Worm (Caenorhabditis elegans) whole organism, L4 larva: Measurements from ENCODE around the gene ZC84.6.

ENCODE experiments used
- D1046.2 ChIP-seq: fragments of 200-800 bp; sonication (Bioruptor generic); IDR thresholded peaks from 2 replicates; pipeline ENCODE4 v1.3.6; 2022; ENCODE audit warnings: missing genetic modification characterization, missing compliant biosample characterization
- T20F7.1 ChIP-seq: fragments of 200-800 bp; sonication (Bioruptor generic); optimal IDR thresholded peaks from 2 replicates; lab custom pipeline; 2018; ENCODE audit warnings: mild to moderate bottlenecking, missing genetic modification characterization, missing compliant biosample characterization
- T26A8.4 ChIP-seq: fragments of 200-800 bp; sonication (Bioruptor generic); IDR thresholded peaks from 2 replicates; pipeline ENCODE4 v1.3.6; 2022; ENCODE audit warnings: missing genetic modification characterization, missing compliant biosample characterization
- Y75B8A.6 ChIP-seq: fragments of 200-800 bp; sonication (Bioruptor generic); IDR thresholded peaks from 2 replicates; pipeline ENCODE4 v1.3.6; 2022; ENCODE audit warnings: missing genetic modification reagents, missing genetic modification characterization, missing compliant biosample characterization
- ZK337.2 ChIP-seq: fragments of 200-800 bp; sonication (Bioruptor generic); IDR thresholded peaks from 2 replicates; pipeline ENCODE4 v1.3.6; 2022; ENCODE audit warnings: missing genetic modification reagents, missing genetic modification characterization, missing compliant biosample characterization
- ZK546.5 ChIP-seq, 2 experiments: sonication (generic microtip); optimal IDR thresholded peaks; 2 replicates each; lab custom pipeline; 2017; ENCODE audit warnings: missing biosample characterization in 2 of 2, missing genetic modification characterization in 2 of 2
- aha-1 ChIP-seq: fragments of 150-350 bp; peaks from one replicate; lab custom pipeline; 2014; ENCODE audit warnings: missing biosample characterization, missing genetic modification characterization
- ceh-82 ChIP-seq: sonication (generic microtip); optimal IDR thresholded peaks from 2 replicates; lab custom pipeline; 2017; ENCODE audit warnings: missing biosample characterization, missing genetic modification characterization
- ces-1 ChIP-seq: fragments of 150-350 bp; sonication (generic microtip); optimal IDR thresholded peaks from 4 replicates; lab custom pipeline; 2014; ENCODE audit warnings: missing biosample characterization, missing genetic modification reagents, missing genetic modification characterization
- duxl-1 ChIP-seq: sonication (generic microtip); optimal IDR thresholded peaks from 2 replicates; lab custom pipeline; 2016; ENCODE audit warnings: mild to moderate bottlenecking, missing genetic modification characterization, moderate library complexity, missing compliant biosample characterization; ENCODE audit not compliant: poor library complexity
- dve-1 ChIP-seq: sonication (generic microtip); optimal IDR thresholded peaks from 2 replicates; lab custom pipeline; 2017; ENCODE audit warnings: antibody characterized with exemption, mild to moderate bottlenecking, missing genetic modification characterization, missing compliant biosample characterization; ENCODE audit not compliant: insufficient read depth
- hmg-1.1 ChIP-seq: fragments of 200-800 bp; sonication (Bioruptor generic); IDR thresholded peaks from 2 replicates; pipeline ENCODE4 v1.3.6; 2022; ENCODE audit warnings: missing genetic modification reagents, missing genetic modification characterization, missing compliant biosample characterization
- lin-38 ChIP-seq: fragments of 200-800 bp; sonication (Bioruptor generic); IDR thresholded peaks from 2 replicates; pipeline ENCODE4 v1.3.6; 2022; ENCODE audit warnings: missing genetic modification reagents, missing genetic modification characterization, missing compliant biosample characterization
- lir-3 ChIP-seq: sonication (generic microtip); optimal IDR thresholded peaks from 2 replicates; lab custom pipeline; 2016; ENCODE audit warnings: mild to moderate bottlenecking, missing genetic modification characterization, missing compliant biosample characterization
- mdt-29 ChIP-seq: fragments of 200-800 bp; sonication (Bioruptor generic); IDR thresholded peaks from 2 replicates; pipeline ENCODE4 v1.3.6; 2022; ENCODE audit warnings: missing genetic modification reagents, missing genetic modification characterization, missing compliant biosample characterization
- mes-2 ChIP-seq: sonication (generic microtip); optimal IDR thresholded peaks from 2 replicates; lab custom pipeline; 2016; ENCODE audit warnings: missing genotype, mild to moderate bottlenecking, missing genetic modification characterization, missing compliant biosample characterization; ENCODE audit not compliant: poor library complexity, severe bottlenecking
- nhr-237 ChIP-seq: sonication (generic microtip); optimal IDR thresholded peaks from 2 replicates; lab custom pipeline; 2017; ENCODE audit warnings: missing biosample characterization, missing genetic modification characterization
- nhr-28 ChIP-seq: fragments of 150-350 bp; optimal IDR thresholded peaks from 2 replicates; lab custom pipeline; 2014; ENCODE audit warnings: missing biosample characterization, missing genetic modification characterization
- nhr-41 ChIP-seq: fragments of 200-800 bp; sonication (Bioruptor generic); IDR thresholded peaks from 2 replicates; pipeline ENCODE4 v1.3.6; 2022; ENCODE audit warnings: missing genetic modification reagents, missing genetic modification characterization, missing compliant biosample characterization
- nhr-77 ChIP-seq: fragments of 150-350 bp; optimal IDR thresholded peaks from 2 replicates; lab custom pipeline; 2014; ENCODE audit warnings: missing biosample characterization, missing genetic modification characterization
- set-16 ChIP-seq: fragments of 200-800 bp; sonication (Bioruptor generic); IDR thresholded peaks from 2 replicates; pipeline ENCODE4 v1.3.6; 2022; ENCODE audit warnings: missing genetic modification reagents, missing genetic modification characterization, missing compliant biosample characterization
- skn-1 ChIP-seq: fragments of 150-350 bp; optimal IDR thresholded peaks from 2 replicates; lab custom pipeline; 2014; ENCODE audit warnings: missing biosample characterization, missing genetic modification characterization
- unc-62 ChIP-seq, 3 experiments: fragments of 150-350 bp in 1 of 3; sonication (generic microtip); optimal IDR thresholded peaks in 2 of 3; peaks in 1 of 3; 1 replicate in 1 of 3; 2 replicates in 2 of 3; lab custom pipeline; 2014 to 2017; ENCODE audit warnings: missing biosample characterization in 3 of 3, missing genetic modification characterization in 3 of 3, missing genetic modification reagents in 3 of 3, missing genotype in 1 of 3
- zfp-3 ChIP-seq: fragments of 200-800 bp; sonication (Bioruptor generic); conservative IDR thresholded peaks from 2 replicates; pipeline ENCODE4 v1.3.6; 2022; ENCODE audit warnings: missing genetic modification reagents, missing genetic modification characterization, missing compliant biosample characterization
- zip-11 ChIP-seq: fragments of 200-800 bp; sonication (Bioruptor generic); IDR thresholded peaks from 2 replicates; pipeline ENCODE4 v1.3.6; 2022; ENCODE audit warnings: missing genetic modification characterization, missing compliant biosample characterization
- zip-2 ChIP-seq: fragments of 150-350 bp; optimal IDR thresholded peaks from 2 replicates; lab custom pipeline; 2014; ENCODE audit warnings: missing biosample characterization, missing genetic modification characterization
- ztf-7 ChIP-seq: fragments of 150-350 bp; optimal IDR thresholded peaks from 2 replicates; lab custom pipeline; 2014; ENCODE audit warnings: missing biosample characterization, missing genetic modification characterization

The ZC84.6 gene

ce11 chrIII:9173239-9173638 lies 26.3 kb downstream of the ZC84.6 start:
- no peak for TF ChIP-seq skn-1 (tag; lab: Kevin White, UChicago)
- peak; percentile 36 for TF ChIP-seq aha-1 (tag; lab: Kevin White, UChicago)
- TF ChIP-seq hmg-1.1 (GFP tag; lab: Robert Waterston, UW) = no peak
- TF ChIP-seq T20F7.1 (GFP tag; lab: Kevin White, UChicago) = no peak
- peak; percentile 33 for TF ChIP-seq nhr-28 (tag; lab: Kevin White, UChicago)
- no peak for TF ChIP-seq ZK337.2 (GFP tag; lab: Robert Waterston, UW)
- TF ChIP-seq lin-38 (GFP tag; lab: Robert Waterston, UW) = no peak

DNA sequence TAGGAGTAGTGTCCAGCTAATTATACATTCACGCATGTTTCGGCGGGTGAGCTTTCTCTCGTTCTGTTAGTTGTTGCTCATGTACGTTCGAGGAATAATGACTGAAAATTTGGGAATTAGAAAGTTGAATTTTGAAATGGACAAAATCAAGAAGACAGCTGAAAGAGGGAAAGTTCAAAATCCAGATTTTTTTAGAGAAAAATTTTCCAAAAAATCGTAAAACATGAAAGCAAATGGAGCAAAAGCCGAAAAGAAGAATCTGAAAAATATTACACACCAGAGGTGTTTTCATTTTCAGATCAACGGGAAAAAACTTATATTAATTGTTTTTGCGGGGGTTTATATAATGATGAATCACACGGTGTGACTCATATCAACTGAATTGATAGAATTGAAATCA lies 26.8 kb downstream of the ZC84.6 start, which contains the start of gene ina-1:
TSS of gene ina-1 (minus strand) at position 101 of the 400 bp plus-strand sequence.
- no peak for TF ChIP-seq Y75B8A.6 (GFP tag; lab: Robert Waterston, UW)
- TF ChIP-seq T26A8.4 (GFP tag; lab: Robert Waterston, UW) = no peak
- peak in 1 of 2 experiments; percentile 27 for TF ChIP-seq unc-62 (GFP tag; optimal IDR thresholded peaks at IDR 0.05 in 1 of 2; lab: Kevin White, UChicago)
- no peak for TF ChIP-seq unc-62 (tag; optimal IDR thresholded peaks at IDR 0.05; lab: Kevin White, UChicago)

- TF ChIP-seq hmg-1.1 (GFP tag; lab: Robert Waterston, UW) (no peak), aha-1 (tag; lab: Kevin White, UChicago) (peak; percentile 58), nhr-41 (no peak), mdt-29 (GFP tag; lab: Robert Waterston, UW) (no peak), nhr-237 (tag; lab: Kevin White, UChicago) (no peak), ZK546.5 (tag; optimal IDR thresholded peaks at IDR 0.05; lab: Kevin White, UChicago) (no peak), lir-3 (tag; lab: Kevin White, UChicago) (no peak)
Observed at ce11 chrIII:9162634-9163118, 36.8 kb downstream of the ZC84.6 start, which contains the start of gene dgk-3. Gene dgk-3 (plus strand): TSS chrIII:9163068.

DNA sequence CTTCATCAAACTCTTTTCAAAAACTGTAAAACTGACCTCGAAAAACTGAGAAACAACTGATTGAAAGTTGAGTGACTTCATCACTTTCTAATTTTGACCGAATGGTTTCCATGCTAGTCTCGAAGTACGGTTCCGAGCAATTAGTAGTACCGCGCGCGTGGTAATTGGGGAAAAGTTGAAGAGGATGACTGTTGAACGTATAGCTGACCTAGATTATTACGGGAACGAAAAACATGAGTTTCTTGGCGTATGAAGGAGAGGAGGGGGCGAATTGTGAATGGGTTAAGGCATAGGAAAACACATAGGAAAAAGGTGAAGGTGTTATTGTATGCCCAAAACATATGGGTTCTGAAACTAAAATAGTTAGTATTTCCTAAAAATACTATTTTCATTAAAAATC lies 38.0 kb downstream of the ZC84.6 start, which contains the start of gene ptr-9:
TSS of gene ptr-9 (minus strand) at position 101 of the 400 bp plus-strand sequence.
- no peak for TF ChIP-seq mes-2 (tag; lab: Kevin White, UChicago)
- peak in 1 of 2 experiments; percentile 39 for TF ChIP-seq unc-62 (GFP tag; optimal IDR thresholded peaks at IDR 0.05 in 1 of 2; lab: Kevin White, UChicago)
- no peak for TF ChIP-seq unc-62 (tag; optimal IDR thresholded peaks at IDR 0.05; lab: Kevin White, UChicago)

ce11 chrIII:9154766-9155165 lies 44.7 kb downstream of the ZC84.6 start, which contains the start of gene irld-34:
Gene irld-34 (plus strand): TSS chrIII:9155066.
- TF ChIP-seq zip-2 (tag; lab: Kevin White, UChicago) = no peak

DNA sequence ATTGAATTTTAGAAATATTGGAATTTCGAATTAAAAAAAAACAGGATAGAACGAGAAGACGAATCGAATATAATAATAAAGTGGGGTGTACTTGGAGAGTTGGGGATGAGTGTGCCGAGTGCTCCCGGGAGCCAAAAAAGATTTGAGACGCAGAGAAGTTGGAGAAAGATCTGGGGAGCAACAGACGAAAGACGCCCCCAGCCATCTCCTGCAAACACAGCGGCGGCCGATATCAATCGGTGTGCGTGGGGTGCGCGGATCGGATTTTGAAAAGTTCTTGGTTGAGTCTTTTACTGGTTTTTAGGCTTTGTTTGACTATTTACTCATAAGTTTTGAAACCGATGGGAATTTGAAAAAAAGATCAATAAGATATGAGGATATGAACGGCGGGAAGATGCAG lies 45.7 kb downstream of the ZC84.6 start, which contains the start of gene nhl-1:
TSS of gene nhl-1 (minus strand) at position 101 of the 400 bp plus-strand sequence.
- TF ChIP-seq Y75B8A.6 (GFP tag; lab: Robert Waterston, UW) (no peak), dve-1 (tag; lab: Kevin White, UChicago) (no peak), set-16 (GFP tag; lab: Robert Waterston, UW) (no peak; the same call in 1 of the 2 replicates), ces-1 (GFP tag; lab: Kevin White, UChicago) (no peak), aha-1 (tag; lab: Kevin White, UChicago) (no peak), zip-11 (GFP tag; lab: Robert Waterston, UW) (no peak), ztf-7 (tag; lab: Kevin White, UChicago) (no peak), duxl-1 (tag; lab: Kevin White, UChicago) (no peak), ceh-82 (no peak), nhr-77 (tag; lab: Kevin White, UChicago) (no peak), D1046.2 (GFP tag; lab: Robert Waterston, UW) (no peak), zfp-3 (GFP tag; lab: Robert Waterston, UW) (no peak)
